Worm (Caenorhabditis elegans) whole organism, L4/young adult: ENCODE results near the gene clec-218.

Source experiments
- W03F9.2 ChIP-seq: fragments of 150-350 bp; optimal IDR thresholded peaks from 2 replicates; lab custom pipeline; 2014; ENCODE audit warnings: missing biosample characterization, missing genetic modification characterization
- dao-5 ChIP-seq: sonication (generic microtip); optimal IDR thresholded peaks from 2 replicates; lab custom pipeline; 2016; ENCODE audit warnings: missing genotype, missing genetic modification characterization, moderate library complexity, missing compliant biosample characterization
- him-1 ChIP-seq: sonication (generic microtip); optimal IDR thresholded peaks from 2 replicates; lab custom pipeline; 2016; ENCODE audit warnings: missing genotype, missing genetic modification reagents, missing genetic modification characterization, missing compliant biosample characterization

DNA sequence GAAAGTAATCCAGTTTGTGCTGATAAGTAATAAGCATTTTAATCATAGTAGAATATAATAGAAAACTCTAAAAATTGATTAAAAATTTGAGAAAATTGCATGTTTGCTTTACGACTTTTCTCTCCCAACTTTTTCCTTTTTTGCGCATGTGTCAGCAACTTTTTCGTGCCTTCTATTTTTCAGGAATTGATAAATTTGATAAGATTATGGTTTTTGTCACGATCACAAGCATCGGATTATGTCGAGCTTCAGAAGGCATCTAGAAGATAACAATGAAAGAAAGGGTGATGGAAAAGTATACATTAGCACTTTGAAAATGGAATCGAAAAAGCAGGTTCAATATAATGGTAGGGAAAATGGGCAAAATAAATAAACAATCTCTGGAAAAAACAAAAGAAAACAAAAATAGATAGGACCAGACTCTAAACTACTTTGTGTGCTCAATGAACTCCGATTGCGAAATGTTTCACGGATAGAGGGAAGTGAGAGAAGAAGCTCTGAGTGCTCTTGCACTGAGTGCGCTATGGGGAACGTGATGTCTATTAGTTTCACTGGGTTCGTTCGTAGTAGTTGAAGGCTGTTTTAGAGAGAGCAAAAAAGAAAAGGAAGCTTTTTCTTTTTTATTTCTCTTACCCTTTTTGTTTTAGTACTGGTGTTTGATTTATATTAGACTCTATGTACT, 19.5 kb upstream of the clec-218 start:
- TF ChIP-seq W03F9.2 (tag; lab: Kevin White, UChicago): no peak
- no peak for TF ChIP-seq him-1 (tag; lab: Kevin White, UChicago)
- no peak for TF ChIP-seq dao-5 (tag; lab: Kevin White, UChicago)
